Worm (Caenorhabditis elegans): ENCODE data around the gene irld-65.

ce11 chrII:2940747-2941146, 3.0 kb upstream of the irld-65 start, which contains the start of gene irld-66:
- no peak for TF ChIP-seq lin-13 (GFP tag; optimal IDR thresholded peaks at IDR 0.05)
- no peak for TF ChIP-seq ztf-11 (tag; optimal IDR thresholded peaks at IDR 0.05)
- TF ChIP-seq Y5F2A.4 (GFP tag; optimal IDR thresholded peaks at IDR 0.05), result no peak
- no peak for TF ChIP-seq ama-1 (optimal IDR thresholded peaks at IDR 0.05)
- no peak for TF ChIP-seq egl-27 (tag; optimal IDR thresholded peaks at IDR 0.05)
- no peak for TF ChIP-seq snpc-4 (tag; optimal IDR thresholded peaks at IDR 0.05)
